Worm (Caenorhabditis elegans) whole organism, L3 larva: ENCODE results near the gene eea-1.

Experiments used
- R02D3.7 ChIP-seq: fragments of 150-350 bp; optimal IDR thresholded peaks from 2 replicates; lab custom pipeline; 2014; ENCODE audit warnings: missing biosample characterization, missing genetic modification characterization
- ZK546.5 ChIP-seq: sonication (generic microtip); optimal IDR thresholded peaks from 2 replicates; lab custom pipeline; 2017; ENCODE audit warnings: missing biosample characterization, missing genetic modification characterization
- aly-2 ChIP-seq: fragments of 150-350 bp; optimal IDR thresholded peaks from 2 replicates; lab custom pipeline; 2014; ENCODE audit warnings: missing biosample characterization, missing genetic modification characterization
- ama-1 ChIP-seq: fragments of 150-350 bp; optimal IDR thresholded peaks from 2 replicates; lab custom pipeline; 2018
- ceh-16 ChIP-seq: sonication (generic microtip); optimal IDR thresholded peaks from 2 replicates; lab custom pipeline; 2017; ENCODE audit warnings: missing biosample characterization, missing genetic modification characterization
- ceh-28 ChIP-seq: fragments of 150-350 bp; optimal IDR thresholded peaks from 2 replicates; lab custom pipeline; 2014; ENCODE audit warnings: missing biosample characterization, missing genetic modification reagents, missing genetic modification characterization
- ceh-82 ChIP-seq: fragments of 150-350 bp; optimal IDR thresholded peaks from 2 replicates; lab custom pipeline; 2014; ENCODE audit warnings: missing biosample characterization, missing genetic modification characterization
- egl-27 ChIP-seq: sonication (generic microtip); optimal IDR thresholded peaks from 4 replicates; lab custom pipeline; 2017; ENCODE audit warnings: missing biosample characterization, missing genetic modification reagents, missing genetic modification characterization
- egl-5 ChIP-seq: fragments of 150-350 bp; optimal IDR thresholded peaks from 2 replicates; lab custom pipeline; 2017; ENCODE audit warnings: missing biosample characterization, missing genetic modification reagents, missing genetic modification characterization, inconsistent platforms
- elt-2 ChIP-seq: sonication (generic microtip); optimal IDR thresholded peaks from 2 replicates; lab custom pipeline; 2016; ENCODE audit warnings: missing genetic modification reagents, mild to moderate bottlenecking, missing genetic modification characterization, missing compliant biosample characterization
- fkh-10 ChIP-seq: sonication (generic microtip); optimal IDR thresholded peaks from 2 replicates; lab custom pipeline; 2017; ENCODE audit warnings: missing biosample characterization, missing genetic modification reagents, missing genetic modification characterization
- fkh-2 ChIP-seq: fragments of 150-350 bp; optimal IDR thresholded peaks from 2 replicates; lab custom pipeline; 2014; ENCODE audit warnings: missing biosample characterization, missing genetic modification reagents, missing genetic modification characterization
- fos-1 ChIP-seq: fragments of 150-350 bp; optimal IDR thresholded peaks from 2 replicates; lab custom pipeline; 2014; ENCODE audit warnings: missing biosample characterization, missing genetic modification characterization
- hmg-11 ChIP-seq: sonication (generic microtip); optimal IDR thresholded peaks from 2 replicates; lab custom pipeline; 2016; ENCODE audit warnings: missing genetic modification characterization, missing compliant biosample characterization
- jun-1 ChIP-seq: fragments of 150-350 bp; optimal IDR thresholded peaks from 2 replicates; lab custom pipeline; 2014; ENCODE audit warnings: missing biosample characterization, missing genetic modification reagents, missing genetic modification characterization
- lin-15B ChIP-seq: fragments of 150-350 bp; optimal IDR thresholded peaks from 2 replicates; lab custom pipeline; 2014; ENCODE audit warnings: missing biosample characterization, missing genetic modification characterization
- lin-39 ChIP-seq: fragments of 150-350 bp; optimal IDR thresholded peaks from 2 replicates; lab custom pipeline; 2018; ENCODE audit warnings: missing biosample characterization, missing genetic modification reagents, missing genetic modification characterization
- lsy-12 ChIP-seq: sonication (generic microtip); optimal IDR thresholded peaks from 2 replicates; lab custom pipeline; 2016; ENCODE audit warnings: mild to moderate bottlenecking, missing genetic modification characterization, missing compliant biosample characterization
- mml-1 ChIP-seq: fragments of 150-350 bp; sonication (generic microtip); optimal IDR thresholded peaks from 3 replicates; lab custom pipeline; 2014; ENCODE audit warnings: missing biosample characterization, missing genetic modification characterization
- nfya-1 ChIP-seq: sonication (generic microtip); optimal IDR thresholded peaks from 2 replicates; lab custom pipeline; 2017; ENCODE audit warnings: missing genetic modification characterization, mild to moderate bottlenecking, missing compliant biosample characterization, antibody characterized with exemption, moderate library complexity; ENCODE audit not compliant: insufficient read depth
- nhr-11 ChIP-seq: fragments of 150-350 bp; optimal IDR thresholded peaks from 2 replicates; lab custom pipeline; 2014; ENCODE audit warnings: missing biosample characterization, missing genetic modification characterization
- nhr-12 ChIP-seq: fragments of 150-350 bp; optimal IDR thresholded peaks from 2 replicates; lab custom pipeline; 2014; ENCODE audit warnings: missing biosample characterization, missing genetic modification characterization
- nhr-23 ChIP-seq: fragments of 150-350 bp; optimal IDR thresholded peaks from 2 replicates; lab custom pipeline; 2014; ENCODE audit warnings: missing biosample characterization, missing genetic modification reagents, missing genetic modification characterization
- nhr-237 ChIP-seq: fragments of 150-350 bp; optimal IDR thresholded peaks from 2 replicates; lab custom pipeline; 2014; ENCODE audit warnings: missing biosample characterization, missing genetic modification characterization
- nhr-25 ChIP-seq: sonication (generic microtip); optimal IDR thresholded peaks from 2 replicates; lab custom pipeline; 2017; ENCODE audit warnings: missing biosample characterization, missing genetic modification characterization
- nhr-28 ChIP-seq: fragments of 150-350 bp; optimal IDR thresholded peaks from 2 replicates; lab custom pipeline; 2014; ENCODE audit warnings: missing biosample characterization, missing genetic modification characterization
- nhr-43 ChIP-seq: sonication (generic microtip); optimal IDR thresholded peaks from 2 replicates; lab custom pipeline; 2016; ENCODE audit warnings: mild to moderate bottlenecking, missing genetic modification characterization, missing compliant biosample characterization; ENCODE audit not compliant: poor library complexity, severe bottlenecking
- nhr-67 ChIP-seq: fragments of 150-350 bp; optimal IDR thresholded peaks from 2 replicates; lab custom pipeline; 2014; ENCODE audit warnings: missing biosample characterization, missing genetic modification characterization
- nhr-76 ChIP-seq: fragments of 150-350 bp; sonication (generic microtip); optimal IDR thresholded peaks from 5 replicates; lab custom pipeline; 2014; ENCODE audit warnings: missing biosample characterization, missing genetic modification characterization
- nhr-77 ChIP-seq: fragments of 150-350 bp; optimal IDR thresholded peaks from 2 replicates; lab custom pipeline; 2014; ENCODE audit warnings: missing biosample characterization, missing genetic modification characterization
- pha-4 ChIP-seq: fragments of 150-350 bp; optimal IDR thresholded peaks from 2 replicates; lab custom pipeline; 2014; ENCODE audit warnings: missing biosample characterization, missing genetic modification reagents, missing genetic modification characterization
- pqm-1 ChIP-seq: fragments of 150-350 bp; optimal IDR thresholded peaks from 2 replicates; lab custom pipeline; 2017; ENCODE audit warnings: missing biosample characterization, missing genetic modification characterization, inconsistent platforms
- sea-2 ChIP-seq: fragments of 150-350 bp; sonication (generic microtip); optimal IDR thresholded peaks from 4 replicates; lab custom pipeline; 2014; ENCODE audit warnings: missing biosample characterization, missing genetic modification reagents, missing genetic modification characterization
- skn-1 ChIP-seq: fragments of 150-350 bp; optimal IDR thresholded peaks from 2 replicates; lab custom pipeline; 2014; ENCODE audit warnings: missing biosample characterization, missing genetic modification characterization
- snpc-4 ChIP-seq: fragments of 150-350 bp; optimal IDR thresholded peaks from 2 replicates; lab custom pipeline; 2014; ENCODE audit warnings: missing biosample characterization, missing genetic modification characterization
- tbx-2 ChIP-seq: sonication (generic microtip); optimal IDR thresholded peaks from 2 replicates; lab custom pipeline; 2016; ENCODE audit warnings: mild to moderate bottlenecking, missing genetic modification characterization, missing compliant biosample characterization
- unc-39 ChIP-seq: sonication (generic microtip); optimal IDR thresholded peaks from 4 replicates; lab custom pipeline; 2017; ENCODE audit warnings: missing biosample characterization, missing genetic modification characterization
- zag-1 ChIP-seq: fragments of 150-350 bp; optimal IDR thresholded peaks from 2 replicates; lab custom pipeline; 2014; ENCODE audit warnings: missing biosample characterization, missing genetic modification characterization
- ztf-11 ChIP-seq: fragments of 150-350 bp; optimal IDR thresholded peaks from 2 replicates; lab custom pipeline; 2014; ENCODE audit warnings: missing biosample characterization, missing genetic modification characterization
- ztf-4 ChIP-seq: fragments of 150-350 bp; optimal IDR thresholded peaks from 2 replicates; lab custom pipeline; 2014; ENCODE audit warnings: missing biosample characterization, missing genetic modification characterization

eea-1 gene

DNA sequence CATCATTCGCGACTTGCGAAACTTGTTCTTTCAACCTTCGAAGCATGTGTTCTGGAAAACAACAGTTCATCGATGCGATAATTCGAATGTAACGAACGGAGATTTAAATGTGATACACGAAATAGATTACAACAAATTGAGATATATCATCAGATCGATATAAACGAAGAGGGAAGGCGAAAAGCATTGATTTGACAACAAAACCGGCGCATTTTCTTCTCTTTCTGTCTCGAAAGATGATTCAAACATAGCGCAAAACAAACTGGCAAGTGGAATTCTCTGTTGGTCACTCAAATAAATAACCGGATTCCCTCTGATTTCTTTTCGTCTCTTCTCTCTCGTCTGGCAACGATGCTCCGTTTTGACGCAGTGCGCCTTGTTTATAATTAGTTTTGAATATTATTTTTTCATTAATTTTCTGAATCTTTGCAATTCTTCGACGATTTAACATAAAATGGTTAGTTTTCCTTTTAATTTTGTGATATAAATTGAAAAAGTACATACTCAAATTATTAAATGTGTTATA is at the start of gene eea-1, which contains the start of gene gut-2:
Gene eea-1 (minus strand): TSS at position 51 of the 526 bp plus-strand sequence.
Gene gut-2 (plus strand): TSS at position 369 of the 526 bp plus-strand sequence.
- TF ChIP-seq nhr-11 (tag; lab: Kevin White, UChicago): no peak
- peak; percentile 86 for TF ChIP-seq nhr-23
- TF ChIP-seq fos-1 (tag; lab: Kevin White, UChicago): no peak
- TF ChIP-seq nhr-25 (tag; lab: Kevin White, UChicago): peak; percentile 73
- peak; percentile 8 for TF ChIP-seq lin-39 (tag; lab: Kevin White, UChicago)
- peak; percentile 69 for TF ChIP-seq nfya-1 (tag; lab: Kevin White, UChicago)
- TF ChIP-seq nhr-76 (tag; lab: Kevin White, UChicago): no peak
- no peak for TF ChIP-seq unc-39 (tag; lab: Kevin White, UChicago)
- TF ChIP-seq hmg-11 (tag; lab: Kevin White, UChicago): peak; percentile 74
- TF ChIP-seq ceh-28 (tag; lab: Kevin White, UChicago): peak; percentile 40
- TF ChIP-seq elt-2 (tag; lab: Kevin White, UChicago): peak; percentile 14
- TF ChIP-seq ama-1 (lab: Kevin White, UChicago): peak; percentile 19
- peak; percentile 74 for TF ChIP-seq nhr-43 (tag; lab: Kevin White, UChicago)
- peak; percentile 92 for TF ChIP-seq pha-4 (tag; lab: Kevin White, UChicago)
- no peak for TF ChIP-seq lsy-12
- peak; percentile 77 for TF ChIP-seq lin-15B
- peak; percentile 79 for TF ChIP-seq snpc-4
- TF ChIP-seq pqm-1: no peak
- TF ChIP-seq egl-5 (tag; lab: Kevin White, UChicago): peak; percentile 60
- TF ChIP-seq aly-2: no peak

DNA sequence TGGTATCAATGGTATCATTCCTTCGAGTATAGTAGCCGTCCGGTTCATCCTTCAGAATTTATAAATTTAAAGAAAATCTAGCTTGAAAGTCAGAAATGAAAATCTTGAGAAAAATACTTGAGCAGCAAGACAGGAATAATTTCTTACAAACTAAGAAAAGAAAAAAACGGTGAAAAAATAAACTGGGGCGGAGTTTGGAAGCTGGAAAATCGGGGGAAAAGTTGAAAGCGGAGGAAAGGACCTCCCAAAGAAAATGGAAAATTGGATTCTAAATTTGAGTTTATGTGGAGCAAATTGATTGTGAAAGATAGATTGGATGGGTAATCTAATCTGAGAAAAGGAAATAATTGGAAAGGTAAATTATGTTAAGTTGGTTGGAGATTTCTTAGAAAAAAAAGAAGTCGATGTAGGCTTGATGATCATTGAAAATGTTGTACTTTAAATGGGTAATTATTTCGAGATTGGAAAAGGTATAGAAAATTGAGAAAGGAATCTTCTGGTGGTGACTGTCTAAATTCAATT is 38.9 kb upstream of the eea-1 start, which contains the start of gene frpr-5:
Gene frpr-5 (minus strand): TSS at position 51 of the 522 bp plus-strand sequence.
- TF ChIP-seq tbx-2 (tag; lab: Kevin White, UChicago) (no peak), ZK546.5 (no peak), egl-27 (tag; lab: Kevin White, UChicago) (no peak), snpc-4 (no peak), lin-39 (tag; lab: Kevin White, UChicago) (no peak), fkh-10 (GFP tag; lab: Kevin White, UChicago) (no peak), pha-4 (tag; lab: Kevin White, UChicago) (no peak), pqm-1 (no peak), R02D3.7 (no peak), ceh-28 (tag; lab: Kevin White, UChicago) (no peak), unc-39 (tag; lab: Kevin White, UChicago) (no peak), ama-1 (lab: Kevin White, UChicago) (no peak)
- TF ChIP-seq, all 47 proteins: peak for 0

DNA sequence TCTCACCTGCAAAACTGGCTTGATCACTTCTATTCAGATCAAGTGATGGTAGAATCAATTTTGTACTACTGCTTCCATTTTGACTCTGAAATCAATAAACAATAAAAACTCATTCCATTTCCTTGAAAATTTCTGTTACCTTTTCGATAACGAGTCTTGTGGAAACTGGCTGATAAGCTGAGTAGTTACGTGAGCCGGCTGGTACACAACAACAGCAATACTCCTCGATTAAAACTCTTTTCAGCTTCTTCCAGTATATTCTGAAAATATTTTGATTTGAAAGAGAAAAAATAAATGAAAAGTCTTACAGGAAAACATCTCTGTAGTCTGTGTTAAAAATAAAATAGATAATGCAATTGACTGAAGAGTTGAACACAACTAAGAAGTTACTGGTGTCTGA is 35.3 kb upstream of the eea-1 start:
- peak; percentile 32 for TF ChIP-seq pqm-1
- no peak for TF ChIP-seq sea-2
- TF ChIP-seq elt-2 (tag; lab: Kevin White, UChicago): peak; percentile 48

DNA sequence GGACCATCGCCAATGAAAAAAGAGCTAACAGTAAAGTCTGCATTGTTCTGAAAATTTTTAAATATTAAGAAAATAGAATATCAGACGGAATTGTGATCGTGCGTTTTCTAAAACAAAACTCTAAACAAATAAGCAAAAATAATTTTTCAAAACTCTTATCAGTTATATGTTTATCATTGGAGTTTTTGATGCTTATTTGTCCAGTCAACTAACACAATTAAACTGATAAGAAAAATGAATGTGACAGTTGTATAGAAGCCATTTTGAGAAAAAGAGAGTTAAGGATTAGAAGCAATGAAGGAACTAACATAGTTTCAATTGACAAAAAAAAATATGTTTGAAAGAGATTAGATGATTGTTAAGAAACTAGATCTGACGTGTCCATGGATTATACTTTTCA is 33.5 kb upstream of the eea-1 start, which contains the start of gene ttr-44:
Gene ttr-44 (minus strand): TSS at position 47 of the 400 bp plus-strand sequence.
- TF ChIP-seq nhr-12 (tag; lab: Kevin White, UChicago): no peak
- peak; percentile 30 for TF ChIP-seq jun-1 (tag; lab: Kevin White, UChicago)
- TF ChIP-seq pha-4 (tag; lab: Kevin White, UChicago): peak; percentile 81
- peak; percentile 87 for TF ChIP-seq pqm-1
- peak; percentile 87 for TF ChIP-seq elt-2 (tag; lab: Kevin White, UChicago)

DNA sequence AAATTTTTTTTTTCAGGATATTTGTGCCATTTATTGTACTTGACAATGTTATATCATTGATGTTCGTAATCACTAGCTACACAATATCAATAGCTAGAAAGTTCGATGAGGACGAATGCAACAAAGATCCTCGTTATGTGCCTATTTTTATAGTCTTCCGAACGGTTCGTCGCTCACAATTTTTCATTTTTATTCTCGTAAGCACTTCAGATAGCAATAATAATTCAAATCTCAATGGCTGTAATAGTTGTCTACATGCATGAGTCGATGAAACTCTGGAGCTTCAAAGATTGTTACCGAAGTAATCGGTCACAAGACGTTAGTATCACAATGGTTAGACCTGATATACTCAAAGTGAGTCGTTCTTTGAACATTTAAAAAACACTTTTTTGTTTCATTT is 32.0 kb upstream of the eea-1 start:
- TF ChIP-seq ceh-16 (tag; lab: Kevin White, UChicago) (no peak), nhr-237 (tag; lab: Kevin White, UChicago) (no peak), ama-1 (lab: Kevin White, UChicago) (peak; percentile 58), ztf-11 (tag; lab: Kevin White, UChicago) (no peak), nhr-12 (tag; lab: Kevin White, UChicago) (no peak), nhr-25 (tag; lab: Kevin White, UChicago) (no peak), nhr-67 (tag; lab: Kevin White, UChicago) (no peak), nhr-28 (no peak), hmg-11 (tag; lab: Kevin White, UChicago) (no peak), ztf-4 (tag; lab: Kevin White, UChicago) (no peak), nhr-43 (tag; lab: Kevin White, UChicago) (no peak), pqm-1 (peak; percentile 68), skn-1 (no peak), elt-2 (tag; lab: Kevin White, UChicago) (peak; percentile 35), fkh-2 (tag; lab: Kevin White, UChicago) (no peak), lsy-12 (no peak), nfya-1 (tag; lab: Kevin White, UChicago) (no peak), aly-2 (no peak), mml-1 (no peak), jun-1 (tag; lab: Kevin White, UChicago) (peak; percentile 42), fkh-10 (GFP tag; lab: Kevin White, UChicago) (no peak), ceh-82 (tag; lab: Kevin White, UChicago) (no peak), nhr-77 (tag; lab: Kevin White, UChicago) (no peak), snpc-4 (no peak), zag-1 (no peak), pha-4 (tag; lab: Kevin White, UChicago) (peak; percentile 31), ceh-28 (tag; lab: Kevin White, UChicago) (no peak)
- TF ChIP-seq, all 47 proteins: peak for 5
